Worm (Caenorhabditis elegans): ENCODE results near the gene F54B11.11.

The F54B11.11 gene

DNA sequence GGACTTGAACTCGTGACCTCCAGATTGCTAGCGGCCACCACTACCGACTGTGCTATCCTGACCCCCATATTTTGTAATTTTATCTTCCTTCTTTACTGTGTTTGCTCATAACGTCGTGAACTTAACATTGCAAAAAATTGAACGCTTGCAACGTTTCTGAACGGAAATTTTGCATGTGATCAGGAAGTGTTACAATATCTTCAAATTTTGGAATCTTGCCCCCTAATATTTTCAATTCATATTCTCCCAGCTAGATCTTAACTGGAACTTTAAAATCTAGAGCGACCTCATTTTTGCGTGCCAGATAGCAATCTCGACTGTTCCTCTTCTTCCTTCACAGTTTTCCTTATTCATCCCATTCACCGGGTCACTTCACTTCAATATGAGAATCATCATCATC, 3.2 kb downstream of the F54B11.11 start, which contains the start of gene F54B11.10:
TSS of gene F54B11.10 (plus strand) at position 301 of the 400 bp plus-strand sequence.
- TF ChIP-seq ref-1 (GFP tag; conservative IDR thresholded peaks at IDR 0.05) (no peak), med-1 (GFP tag; optimal IDR thresholded peaks at IDR 0.05; ENCODE audit: insufficient read depth) (no peak), flt-1 (GFP tag; IDR thresholded peaks at IDR 0.05) (no peak), ztf-29 (GFP tag; IDR thresholded peaks at IDR 0.05) (no peak), T22C8.4 (GFP tag; IDR thresholded peaks at IDR 0.05) (no peak), ztf-23 (GFP tag; IDR thresholded peaks at IDR 0.05) (no peak), cog-1 (tag; optimal IDR thresholded peaks at IDR 0.05) (no peak), tab-1 (GFP tag; IDR thresholded peaks at IDR 0.05) (no peak), klf-2 (GFP tag; conservative IDR thresholded peaks at IDR 0.05) (no peak)

DNA sequence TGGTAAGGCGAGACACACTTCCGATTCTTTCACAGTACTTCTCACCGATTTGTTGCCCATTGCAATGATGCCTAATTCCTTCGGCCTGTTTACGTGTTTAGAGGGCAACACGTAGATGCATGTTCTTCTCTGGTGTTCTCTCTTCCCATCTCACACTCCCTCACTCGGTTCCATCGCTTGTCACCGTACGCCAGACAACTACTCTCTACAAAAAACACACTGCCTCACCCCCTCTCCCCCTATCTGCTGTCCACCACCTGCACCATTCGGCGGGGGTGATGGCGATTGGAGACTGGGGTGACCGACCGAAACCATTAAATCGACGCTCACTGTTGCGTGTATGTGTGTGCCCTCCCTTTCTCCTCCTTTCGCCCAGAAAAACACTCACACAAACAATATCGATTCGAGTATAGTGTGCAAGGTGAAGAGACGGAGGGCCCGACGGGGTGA, 5.3 kb downstream of the F54B11.11 start:
- TF ChIP-seq T22C8.4 (GFP tag; IDR thresholded peaks at IDR 0.05) (peak; percentile 39; the same call in 1 of the 2 replicates), tab-1 (GFP tag; IDR thresholded peaks at IDR 0.05) (peak; percentile 75), klf-2 (GFP tag; conservative IDR thresholded peaks at IDR 0.05) (no peak), cog-1 (tag; optimal IDR thresholded peaks at IDR 0.05) (peak; percentile 75), ref-1 (GFP tag; conservative IDR thresholded peaks at IDR 0.05) (no peak), flt-1 (GFP tag; IDR thresholded peaks at IDR 0.05) (peak; percentile 62; the same call in 1 of the 2 replicates)

- TF ChIP-seq tab-1 (GFP tag; IDR thresholded peaks at IDR 0.05) = 0 out of 2 replicates have a peak, but pooled peaks have one; percentile 39
- no peak for TF ChIP-seq ztf-29 (GFP tag; IDR thresholded peaks at IDR 0.05)
- TF ChIP-seq klf-2 (GFP tag; conservative IDR thresholded peaks at IDR 0.05) = no peak
- no peak for TF ChIP-seq cog-1 (tag; optimal IDR thresholded peaks at IDR 0.05)
- peak; percentile 42; the same call in 1 of the 2 replicates for TF ChIP-seq flt-1 (GFP tag; IDR thresholded peaks at IDR 0.05)
- TF ChIP-seq med-1 (GFP tag; optimal IDR thresholded peaks at IDR 0.05; ENCODE audit: insufficient read depth) = no peak
- TF ChIP-seq T22C8.4 (GFP tag; IDR thresholded peaks at IDR 0.05) = no peak
- TF ChIP-seq ref-1 (GFP tag; conservative IDR thresholded peaks at IDR 0.05) = no peak
- TF ChIP-seq ztf-23 (GFP tag; IDR thresholded peaks at IDR 0.05) = no peak
These were observed 6.3 kb downstream of the F54B11.11 start, which contains the start of gene unc-84 for ce11 chrX:13584725-13585371. Gene unc-84, plus strand, starts transcription at chrX:13584775.

DNA sequence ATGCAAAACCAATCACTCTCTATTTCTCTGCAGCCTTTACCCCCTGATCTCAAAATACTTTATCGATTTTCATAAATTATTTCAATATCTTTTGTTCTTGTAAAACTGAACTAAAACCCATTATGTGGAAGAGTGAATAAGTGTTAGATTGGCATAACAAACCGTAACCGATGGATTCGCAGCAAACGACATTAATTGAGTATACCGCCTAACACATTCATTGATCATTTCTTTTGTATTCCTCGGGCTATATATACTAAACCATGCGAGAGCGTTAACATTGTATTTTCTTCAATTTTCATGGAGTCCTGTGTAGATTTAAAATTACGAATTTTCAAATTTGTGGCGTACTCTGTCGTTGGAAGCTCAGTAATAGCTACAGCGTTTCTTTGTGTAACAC, 11.2 kb downstream of the F54B11.11 start, which contains the start of gene col-9:
TSS of gene col-9 (plus strand) at position 301 of the 400 bp plus-strand sequence.
- TF ChIP-seq flt-1 (GFP tag; IDR thresholded peaks at IDR 0.05) = no peak
- TF ChIP-seq cog-1 (tag; optimal IDR thresholded peaks at IDR 0.05) = no peak

DNA sequence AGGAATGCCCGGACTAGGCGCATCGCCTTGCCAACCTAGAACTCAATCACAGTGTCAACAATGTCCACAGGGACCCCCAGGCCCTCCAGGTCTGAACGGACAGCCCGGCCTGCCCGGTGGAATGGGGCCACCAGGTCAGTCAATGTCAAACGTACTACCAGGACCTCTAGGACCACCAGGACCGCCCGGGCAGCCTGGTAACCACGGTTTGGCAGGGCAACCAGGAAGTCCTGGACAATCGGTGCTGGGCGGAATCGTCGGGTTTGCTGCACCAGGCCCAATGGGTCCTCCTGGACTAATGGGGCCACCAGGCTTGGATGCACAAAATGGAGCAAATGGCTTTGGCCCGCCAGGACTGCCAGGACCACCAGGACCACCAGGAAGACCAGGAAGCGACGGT, 12.1 kb downstream of the F54B11.11 start:
- TF ChIP-seq tab-1 (GFP tag; IDR thresholded peaks at IDR 0.05) (no peak), med-1 (GFP tag; optimal IDR thresholded peaks at IDR 0.05; ENCODE audit: insufficient read depth) (no peak), ztf-29 (GFP tag; IDR thresholded peaks at IDR 0.05) (no peak), ref-1 (GFP tag; conservative IDR thresholded peaks at IDR 0.05) (no peak), ztf-23 (GFP tag; IDR thresholded peaks at IDR 0.05) (no peak), cog-1 (tag; optimal IDR thresholded peaks at IDR 0.05) (no peak), klf-2 (GFP tag; conservative IDR thresholded peaks at IDR 0.05) (no peak), T22C8.4 (GFP tag; IDR thresholded peaks at IDR 0.05) (no peak), flt-1 (GFP tag; IDR thresholded peaks at IDR 0.05) (no peak)

DNA sequence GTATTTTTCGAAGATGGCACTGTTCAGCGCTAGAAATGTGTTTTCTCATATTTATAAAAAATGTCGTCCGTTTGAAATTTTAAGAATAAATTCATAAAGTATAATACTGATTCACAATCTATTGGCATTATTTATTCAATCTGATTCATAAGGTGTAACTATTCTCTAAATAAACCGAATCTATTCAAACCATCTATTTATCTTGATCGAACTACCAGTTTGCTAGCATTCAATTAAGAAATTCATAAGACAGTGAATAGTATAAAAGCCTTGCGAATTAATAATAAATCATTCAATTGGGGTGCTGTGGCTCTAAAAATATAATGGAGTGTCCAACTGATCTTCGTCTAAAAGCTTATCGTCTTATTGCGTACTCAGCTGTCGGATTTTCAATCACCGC, 12.6 kb downstream of the F54B11.11 start, which contains the start of gene col-44:
TSS of gene col-44 (plus strand) at position 301 of the 400 bp plus-strand sequence.
- TF ChIP-seq med-1 (GFP tag; optimal IDR thresholded peaks at IDR 0.05; ENCODE audit: insufficient read depth) (no peak), T22C8.4 (GFP tag; IDR thresholded peaks at IDR 0.05) (no peak), klf-2 (GFP tag; conservative IDR thresholded peaks at IDR 0.05) (no peak), cog-1 (tag; optimal IDR thresholded peaks at IDR 0.05) (no peak)

- TF ChIP-seq klf-2 (GFP tag; conservative IDR thresholded peaks at IDR 0.05) (no peak), ztf-29 (GFP tag; IDR thresholded peaks at IDR 0.05) (no peak), T22C8.4 (GFP tag; IDR thresholded peaks at IDR 0.05) (no peak), ref-1 (GFP tag; conservative IDR thresholded peaks at IDR 0.05) (no peak), med-1 (GFP tag; optimal IDR thresholded peaks at IDR 0.05; ENCODE audit: insufficient read depth) (no peak), tab-1 (GFP tag; IDR thresholded peaks at IDR 0.05) (no peak), ztf-23 (GFP tag; IDR thresholded peaks at IDR 0.05) (no peak), flt-1 (GFP tag; IDR thresholded peaks at IDR 0.05) (no peak), cog-1 (tag; optimal IDR thresholded peaks at IDR 0.05) (no peak)
These were observed 13.4 kb downstream of the F54B11.11 start for ce11 chrX:13591953-13592352.

DNA sequence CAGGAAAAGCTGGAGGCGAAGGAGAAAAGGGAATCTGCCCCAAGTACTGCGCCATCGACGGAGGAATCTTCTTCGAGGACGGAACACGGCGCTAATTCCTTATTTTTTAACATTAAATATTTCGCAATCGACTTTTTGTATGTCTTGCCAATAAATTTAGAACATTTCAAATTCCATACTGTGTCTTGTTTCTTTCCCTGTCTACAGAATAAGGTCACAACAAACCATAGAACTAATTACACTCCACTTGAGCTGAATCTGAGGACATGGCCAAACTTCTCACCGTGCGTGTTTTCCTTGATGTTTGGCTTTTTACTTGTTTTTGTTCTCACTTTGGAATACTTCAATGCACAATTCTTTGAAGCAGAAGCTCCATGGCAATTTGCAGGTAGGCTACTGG, 13.8 kb downstream of the F54B11.11 start, which contains the start of gene F54B11.4:
TSS of gene F54B11.4 (plus strand) at position 301 of the 400 bp plus-strand sequence.
- TF ChIP-seq klf-2 (GFP tag; conservative IDR thresholded peaks at IDR 0.05) (no peak), tab-1 (GFP tag; IDR thresholded peaks at IDR 0.05) (no peak), cog-1 (tag; optimal IDR thresholded peaks at IDR 0.05) (no peak), flt-1 (GFP tag; IDR thresholded peaks at IDR 0.05) (no peak), ztf-29 (GFP tag; IDR thresholded peaks at IDR 0.05) (no peak), T22C8.4 (GFP tag; IDR thresholded peaks at IDR 0.05) (no peak), ztf-23 (GFP tag; IDR thresholded peaks at IDR 0.05) (no peak), med-1 (GFP tag; optimal IDR thresholded peaks at IDR 0.05; ENCODE audit: insufficient read depth) (no peak), ref-1 (GFP tag; conservative IDR thresholded peaks at IDR 0.05) (no peak)

DNA sequence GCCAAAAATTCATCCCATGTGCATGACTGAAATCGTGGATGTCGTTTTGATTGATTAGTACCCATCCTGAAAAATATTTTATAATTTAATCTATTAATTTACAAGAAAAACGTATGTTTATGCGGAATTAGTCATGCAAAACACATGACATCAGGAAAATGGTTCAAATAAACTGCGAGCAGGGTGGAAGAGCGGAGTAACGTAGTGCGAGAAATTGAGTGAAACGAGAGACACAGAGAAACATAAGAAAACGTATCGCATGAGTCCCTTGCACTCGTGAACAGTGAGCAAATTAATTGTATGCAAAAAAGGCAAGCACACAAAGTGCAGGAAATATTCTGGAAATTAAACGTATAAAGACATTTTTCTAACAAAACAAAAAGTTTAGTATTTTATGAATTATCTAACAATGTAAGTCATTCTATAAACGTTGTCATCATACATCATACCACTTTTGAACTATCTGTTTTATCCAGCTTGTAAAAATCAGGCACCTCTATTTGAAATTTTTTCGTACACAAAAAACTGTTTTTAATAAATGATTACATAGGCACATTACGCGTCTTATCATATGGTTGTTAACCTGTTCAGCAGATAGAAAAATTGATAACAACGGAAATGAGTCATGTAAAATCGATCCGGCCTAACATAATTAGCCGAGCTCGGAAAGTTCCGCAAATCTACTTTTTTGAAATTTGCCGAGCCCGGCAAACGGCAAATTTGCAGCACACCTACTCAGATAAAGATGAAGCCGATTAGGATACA, 17.6 kb downstream of the F54B11.11 start, which contains the start of gene F54B11.5:
TSS of gene F54B11.5 (minus strand) at position 66 of the 765 bp plus-strand sequence.
- TF ChIP-seq ztf-29 (GFP tag; IDR thresholded peaks at IDR 0.05) (no peak), cog-1 (tag; optimal IDR thresholded peaks at IDR 0.05) (peak; percentile 30), flt-1 (GFP tag; IDR thresholded peaks at IDR 0.05) (0 out of 2 replicates have a peak, but pooled peaks have one; percentile 9), med-1 (GFP tag; optimal IDR thresholded peaks at IDR 0.05; ENCODE audit: insufficient read depth) (no peak)

All from whole organism, midembryonic.